Fruit fly (Drosophila melanogaster) whole organism, embryonic: ENCODE measurements around the gene tbrd-1.

ENCODE experiments used
- Ada2b ChIP-seq: fragments of 200-800 bp; sonication (Bioruptor generic); IDR thresholded peaks from 2 replicates; pipeline ENCODE4 v1.3.6; 2022; ENCODE audit warnings: missing biosample characterization, missing genetic modification characterization
- Antp ChIP-seq: fragments of 200-800 bp; sonication (Bioruptor generic); optimal IDR thresholded peaks from 3 replicates; lab custom pipeline; 2016; ENCODE audit warnings: missing biosample characterization, missing genetic modification characterization
- B-H2 ChIP-seq: fragments of 200-800 bp; sonication (Bioruptor generic); optimal IDR thresholded peaks from 2 replicates; lab custom pipeline; 2018; ENCODE audit warnings: missing biosample characterization, mild to moderate bottlenecking, missing genetic modification characterization
- Bdp1 ChIP-seq: fragments of 200-800 bp; sonication (Bioruptor generic); optimal IDR thresholded peaks from 3 replicates; lab custom pipeline; 2016; ENCODE audit warnings: missing biosample characterization, missing genetic modification characterization
- CG14860 ChIP-seq: fragments of 200-800 bp; sonication (Bioruptor generic); IDR thresholded peaks from 3 replicates; pipeline ENCODE4 v1.3.6; 2022; ENCODE audit warnings: missing biosample characterization, missing genetic modification characterization; ENCODE audit not compliant: partially characterized antibody
- CG14965 ChIP-seq: fragments of 200-800 bp; sonication (Bioruptor generic); optimal IDR thresholded peaks from 2 replicates; lab custom pipeline; 2016; ENCODE audit warnings: missing biosample characterization, missing genetic modification characterization, borderline replicate concordance
- CG17361 ChIP-seq: fragments of 200-800 bp; sonication (Bioruptor generic); IDR thresholded peaks from 3 replicates; pipeline ENCODE4 v1.3.6; 2022; ENCODE audit warnings: missing biosample characterization, missing genetic modification characterization
- CG1792 ChIP-seq: fragments of 200-800 bp; sonication (Bioruptor generic); optimal IDR thresholded peaks from 2 replicates; lab custom pipeline; 2016; ENCODE audit warnings: missing biosample characterization, missing genetic modification characterization
- CG3065 ChIP-seq: fragments of 200-800 bp; sonication (Bioruptor generic); optimal IDR thresholded peaks from 2 replicates; lab custom pipeline; 2016; ENCODE audit warnings: missing biosample characterization, missing genetic modification characterization
- CG3726 ChIP-seq: fragments of 200-800 bp; sonication (Bioruptor generic); IDR thresholded peaks from 3 replicates; pipeline ENCODE4, ENCODE4 v1.3.6; 2022; ENCODE audit warnings: missing biosample characterization, missing genetic modification characterization
- CG4424 ChIP-seq: fragments of 200-800 bp; sonication (Bioruptor generic); optimal IDR thresholded peaks from 3 replicates; lab custom pipeline; 2016; ENCODE audit warnings: missing biosample characterization, missing genetic modification characterization
- CG4820 ChIP-seq: fragments of 200-800 bp; sonication (Bioruptor generic); optimal IDR thresholded peaks from 3 replicates; lab custom pipeline; 2016; ENCODE audit warnings: missing biosample characterization, missing genetic modification characterization
- CG7357 ChIP-seq: fragments of 200-800 bp; sonication (Bioruptor generic); IDR thresholded peaks from 3 replicates; pipeline ENCODE4 v1.3.6; 2022; ENCODE audit warnings: missing biosample characterization, missing genetic modification characterization
- CG7556 ChIP-seq: fragments of 200-800 bp; sonication (Bioruptor generic); optimal IDR thresholded peaks from 2 replicates; lab custom pipeline; 2017; ENCODE audit warnings: missing biosample characterization, mild to moderate bottlenecking, missing genetic modification characterization
- CG7987 ChIP-seq: fragments of 200-800 bp; sonication (Bioruptor generic); optimal IDR thresholded peaks from 2 replicates; lab custom pipeline; 2018; ENCODE audit warnings: missing biosample characterization, mild to moderate bottlenecking, missing genetic modification characterization, moderate library complexity
- CG8290 ChIP-seq, 3 experiments: fragments of 200-800 bp; sonication (Bioruptor generic); optimal IDR thresholded peaks; 2 replicates each; lab custom pipeline; 2016 to 2019; ENCODE audit warnings: missing biosample characterization in 3 of 3, missing genetic modification characterization in 3 of 3, mild to moderate bottlenecking in 2 of 3, moderate library complexity in 1 of 3
- CG8765 ChIP-seq: fragments of 200-800 bp; sonication (Bioruptor generic); IDR thresholded peaks from 2 replicates; pipeline ENCODE4 v1.3.6; 2022; ENCODE audit warnings: missing biosample characterization, missing genetic modification characterization
- CG8944 ChIP-seq: fragments of 200-800 bp; sonication (Bioruptor generic); optimal IDR thresholded peaks from 3 replicates; lab custom pipeline; 2016; ENCODE audit warnings: missing biosample characterization, missing genetic modification characterization
- D ChIP-seq, 2 experiments: fragments of 200-800 bp in 1 of 2; fragments of >200 bp in 1 of 2; sonication (Bioruptor generic) in 1 of 2; optimal IDR thresholded peaks; 2 replicates in 1 of 2; 3 replicates in 1 of 2; lab custom pipeline; 2017; ENCODE audit warnings: mild to moderate bottlenecking in 1 of 2, missing biosample characterization in 1 of 2, missing genetic modification characterization in 1 of 2, missing genetic modification reagents in 1 of 2
- D19A ChIP-seq: fragments of 200-800 bp; optimal IDR thresholded peaks from 3 replicates; lab custom pipeline; 2019; ENCODE audit warnings: missing biosample characterization, mild to moderate bottlenecking, missing genetic modification characterization, moderate library complexity
- Drgx ChIP-seq: fragments of 200-800 bp; sonication (Bioruptor generic); IDR thresholded peaks from 2 replicates; pipeline ENCODE4 v1.3.6; 2022; ENCODE audit warnings: missing biosample characterization, missing genetic modification characterization
- Fer2 ChIP-seq: fragments of 200-800 bp; sonication (Bioruptor generic); optimal IDR thresholded peaks from 2 replicates; lab custom pipeline; 2018; ENCODE audit warnings: missing biosample characterization, mild to moderate bottlenecking, missing genetic modification characterization, moderate library complexity
- HmgZ ChIP-seq: fragments of 200-800 bp; sonication (Bioruptor generic); optimal IDR thresholded peaks from 2 replicates; lab custom pipeline; 2018; ENCODE audit warnings: missing biosample characterization, mild to moderate bottlenecking, missing genetic modification characterization
- Hmx ChIP-seq: fragments of 200-800 bp; sonication (Bioruptor generic); optimal IDR thresholded peaks from 2 replicates; lab custom pipeline; 2016; ENCODE audit warnings: missing biosample characterization, missing genetic modification characterization
- Jarid2 ChIP-seq: fragments of 200-800 bp; sonication (Bioruptor generic); optimal IDR thresholded peaks from 3 replicates; lab custom pipeline; 2017; ENCODE audit warnings: mild to moderate bottlenecking, missing biosample characterization, missing genetic modification reagents, missing genetic modification characterization
- Kr ChIP-seq: fragments of 200-800 bp; sonication (Bioruptor generic); optimal IDR thresholded peaks from 2 replicates; lab custom pipeline; 2017; ENCODE audit warnings: missing biosample characterization, mild to moderate bottlenecking, missing genetic modification characterization
- Mrtf ChIP-seq: fragments of 200-800 bp; sonication (Bioruptor generic); IDR thresholded peaks from 3 replicates; pipeline ENCODE4 v1.3.6; 2022; ENCODE audit warnings: missing biosample characterization, missing genetic modification characterization
- Nf-YB ChIP-seq: fragments of 200-800 bp; sonication (Bioruptor generic); optimal IDR thresholded peaks from 3 replicates; lab custom pipeline; 2019; ENCODE audit warnings: missing biosample characterization, mild to moderate bottlenecking, missing genetic modification characterization, moderate library complexity
- Optix ChIP-seq: fragments of 200-800 bp; sonication (Bioruptor generic); IDR thresholded peaks from 3 replicates; pipeline ENCODE4 v1.3.6; 2022; ENCODE audit warnings: missing biosample characterization, missing genetic modification characterization
- Tbp ChIP-seq: fragments of >200 bp; optimal IDR thresholded peaks from 2 replicates; lab custom pipeline; 2018; ENCODE audit warnings: missing biosample characterization, missing genetic modification characterization
- ap ChIP-seq: fragments of 200-800 bp; sonication (Bioruptor generic); IDR thresholded peaks from 2 replicates; pipeline ENCODE4 v1.3.6; 2022; ENCODE audit warnings: missing biosample characterization, missing genetic modification characterization
- ase ChIP-seq: fragments of 200-800 bp; sonication (Bioruptor generic); IDR thresholded peaks from 3 replicates; pipeline ENCODE4 v1.3.6; 2022; ENCODE audit warnings: missing biosample characterization, missing genetic modification characterization
- btn ChIP-seq: fragments of 200-800 bp; sonication (Bioruptor generic); optimal IDR thresholded peaks from 2 replicates; lab custom pipeline; 2016; ENCODE audit warnings: missing biosample characterization, missing genetic modification characterization
- caup ChIP-seq: fragments of 200-800 bp; sonication (Bioruptor generic); optimal IDR thresholded peaks from 3 replicates; lab custom pipeline; 2017; ENCODE audit warnings: missing biosample characterization, mild to moderate bottlenecking, missing genetic modification characterization, moderate library complexity; ENCODE audit not compliant: severe bottlenecking
- emc ChIP-seq: fragments of 200-800 bp; sonication (Bioruptor generic); optimal IDR thresholded peaks from 2 replicates; lab custom pipeline; 2016; ENCODE audit warnings: missing biosample characterization, missing genetic modification characterization
- exex ChIP-seq: fragments of 200-800 bp; sonication (Bioruptor generic); optimal IDR thresholded peaks from 4 replicates; lab custom pipeline; 2018; ENCODE audit warnings: missing biosample characterization, mild to moderate bottlenecking, missing genetic modification characterization, moderate library complexity
- grn ChIP-seq: fragments of 200-800 bp; sonication (Bioruptor generic); optimal IDR thresholded peaks from 3 replicates; lab custom pipeline; 2017; ENCODE audit warnings: missing biosample characterization, missing genetic modification characterization
- lilli ChIP-seq: fragments of 200-800 bp; sonication (Bioruptor generic); optimal IDR thresholded peaks from 3 replicates; lab custom pipeline; 2016; ENCODE audit warnings: missing biosample characterization, missing genetic modification characterization
- mam ChIP-seq: fragments of 200-800 bp; sonication (Bioruptor generic); optimal IDR thresholded peaks from 3 replicates; lab custom pipeline; 2016; ENCODE audit warnings: missing biosample characterization, missing genetic modification characterization
- onecut ChIP-seq: fragments of 200-800 bp; sonication (Bioruptor generic); IDR thresholded peaks from 2 replicates; pipeline ENCODE4 v1.3.6; 2022; ENCODE audit warnings: missing biosample characterization, missing genetic modification characterization
- org-1 ChIP-seq: fragments of 200-800 bp; sonication (Bioruptor generic); optimal IDR thresholded peaks from 2 replicates; lab custom pipeline; 2017; ENCODE audit warnings: missing biosample characterization, missing genetic modification characterization
- pan ChIP-seq, 4 experiments: fragments of >200 bp in 3 of 4; fragments of 200-800 bp in 1 of 4; sonication (Bioruptor generic) in 1 of 4; optimal IDR thresholded peaks in 3 of 4; IDR thresholded peaks in 1 of 4; 2 replicates each; pipeline versions ENCODE4 v1.3.6 to Lab custom; 2017 to 2022; ENCODE audit warnings: missing biosample characterization in 2 of 4, missing genetic modification characterization in 2 of 4, mixed read lengths in 1 of 4
- pfk ChIP-seq: fragments of 200-800 bp; sonication (Bioruptor generic); optimal IDR thresholded peaks from 2 replicates; lab custom pipeline; 2018; ENCODE audit warnings: missing biosample characterization, mild to moderate bottlenecking, missing genetic modification characterization, moderate library complexity
- pum ChIP-seq: fragments of 200-800 bp; sonication (Bioruptor generic); optimal IDR thresholded peaks from 2 replicates; lab custom pipeline; 2016; ENCODE audit warnings: missing biosample characterization, missing genetic modification characterization
- salm ChIP-seq: fragments of 200-800 bp; sonication (Bioruptor generic); optimal IDR thresholded peaks from 2 replicates; lab custom pipeline; 2018; ENCODE audit warnings: missing biosample characterization, mild to moderate bottlenecking, missing genetic modification characterization
- sc ChIP-seq, 3 experiments: fragments of >200 bp in 2 of 3; fragments of 200-800 bp in 1 of 3; sonication (Bioruptor generic) in 1 of 3; optimal IDR thresholded peaks; 2 replicates in 2 of 3; 3 replicates in 1 of 3; lab custom pipeline; 2017; ENCODE audit warnings: mild to moderate bottlenecking in 1 of 3, missing biosample characterization in 1 of 3, missing genetic modification characterization in 1 of 3, missing genetic modification reagents in 1 of 3
- shn ChIP-seq: fragments of 200-800 bp; sonication (Bioruptor generic); optimal IDR thresholded peaks from 3 replicates; lab custom pipeline; 2016; ENCODE audit warnings: missing biosample characterization, missing genetic modification characterization
- wor ChIP-seq: fragments of 200-800 bp; sonication (Bioruptor generic); IDR thresholded peaks from 2 replicates; pipeline ENCODE4 v1.3.6; 2022; ENCODE audit warnings: missing biosample characterization, missing genetic modification characterization
- zen ChIP-seq: fragments of 200-800 bp; sonication (Bioruptor generic); optimal IDR thresholded peaks from 3 replicates; lab custom pipeline; 2018; ENCODE audit warnings: missing biosample characterization, mild to moderate bottlenecking, missing genetic modification characterization, moderate library complexity
- zen2 ChIP-seq: fragments of 200-800 bp; sonication (Bioruptor generic); IDR thresholded peaks from 3 replicates; pipeline ENCODE4 v1.3.6; 2022; ENCODE audit warnings: missing biosample characterization, missing genetic modification characterization; ENCODE audit not compliant: partially characterized antibody

tbrd-1 gene

DNA sequence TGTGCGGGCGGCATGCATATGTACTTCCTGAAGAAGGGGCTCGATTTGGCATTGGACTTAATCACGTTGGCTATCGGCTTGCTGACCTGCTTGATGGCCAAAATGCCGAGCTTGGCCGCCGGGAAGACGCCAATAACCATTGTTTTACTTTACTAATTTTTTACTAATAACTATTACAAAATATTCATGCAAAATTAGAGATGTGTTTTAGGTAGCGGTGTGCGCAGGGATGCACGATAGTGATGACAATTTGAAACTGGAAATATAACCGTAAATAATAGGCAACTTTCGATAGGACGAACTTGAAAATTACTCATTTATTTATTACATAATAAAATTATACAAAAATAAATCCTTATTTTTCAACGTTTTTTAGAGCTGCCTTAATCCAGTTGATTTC is 34.1 kb upstream of the tbrd-1 start, which contains the start of gene CG13601 (continued):
- TF ChIP-seq emc (GFP tag; lab: Kevin White, UChicago), result no peak
- TF ChIP-seq onecut (GFP tag; lab: Robert Waterston, UW), result no peak
- TF ChIP-seq pum (GFP tag; lab: Kevin White, UChicago), result no peak
- TF ChIP-seq CG3065 (GFP tag; lab: Kevin White, UChicago), result no peak
- no peak for TF ChIP-seq CG8765 (GFP tag; lab: Robert Waterston, UW)
- no peak for TF ChIP-seq CG8290 (GFP tag; optimal IDR thresholded peaks at IDR 0.05; lab: Kevin White, UChicago)
- TF ChIP-seq CG8290 (tag; optimal IDR thresholded peaks at IDR 0.05; lab: Kevin White, UChicago), result peak in 1 of 2 experiments; percentile 44
- no peak for TF ChIP-seq Nf-YB
- TF ChIP-seq Kr, result no peak
- no peak for TF ChIP-seq Hmx (GFP tag; lab: Kevin White, UChicago)
- TF ChIP-seq D (optimal IDR thresholded peaks at IDR 0.05; lab: Kevin White, UChicago), result no peak
- TF ChIP-seq D (GFP tag; optimal IDR thresholded peaks at IDR 0.05; lab: Kevin White, UChicago), result no peak
- TF ChIP-seq Jarid2 (GFP tag; lab: Kevin White, UChicago), result no peak
- TF ChIP-seq zen2 (GFP tag; lab: Robert Waterston, UW), result peak; percentile 51; the same call in 1 of the 3 replicates
- no peak for TF ChIP-seq CG7556 (GFP tag; lab: Kevin White, UChicago)
- TF ChIP-seq CG14965 (GFP tag; lab: Kevin White, UChicago), result no peak
- TF ChIP-seq caup (GFP tag; lab: Kevin White, UChicago), result no peak
- TF ChIP-seq CG7357 (GFP tag; lab: Robert Waterston, UW), result no peak
- peak; percentile 45 for TF ChIP-seq lilli
- no peak for TF ChIP-seq CG8944
- no peak for TF ChIP-seq Tbp (GFP tag; lab: Kevin White, UChicago)
- no peak for TF ChIP-seq CG1792 (GFP tag; lab: Kevin White, UChicago)
- TF ChIP-seq Drgx (GFP tag; lab: Robert Waterston, UW), result no peak
- no peak for TF ChIP-seq shn (GFP tag; lab: Kevin White, UChicago)
- peak; percentile 13 for TF ChIP-seq CG4820 (GFP tag; lab: Kevin White, UChicago)
- TF ChIP-seq HmgZ (tag; lab: Kevin White, UChicago), result peak; percentile 9
- no peak for TF ChIP-seq salm (tag; lab: Kevin White, UChicago)
- TF ChIP-seq CG14860 (GFP tag; lab: Robert Waterston, UW), result peak; percentile 67
- no peak for TF ChIP-seq B-H2
- no peak for TF ChIP-seq btn
- TF ChIP-seq mam (GFP tag; lab: Kevin White, UChicago), result peak; percentile 29
- TF ChIP-seq CG4424 (GFP tag; lab: Kevin White, UChicago), result no peak
- TF ChIP-seq CG7987 (GFP tag; lab: Kevin White, UChicago), result no peak
- TF ChIP-seq exex (tag; lab: Kevin White, UChicago), result peak; percentile 27
- TF ChIP-seq sc (optimal IDR thresholded peaks at IDR 0.05; lab: Kevin White, UChicago), result no peak
- no peak for TF ChIP-seq sc (GFP tag; optimal IDR thresholded peaks at IDR 0.05; lab: Kevin White, UChicago)
- TF ChIP-seq grn (GFP tag; lab: Kevin White, UChicago), result no peak
- TF ChIP-seq zen, result no peak
- TF ChIP-seq Antp (GFP tag; lab: Kevin White, UChicago), result no peak
- no peak for TF ChIP-seq CG17361 (GFP tag; lab: Robert Waterston, UW)
- no peak for TF ChIP-seq wor
- no peak for TF ChIP-seq pan (optimal IDR thresholded peaks at IDR 0.05; lab: Kevin White, UChicago)
- peak in 1 of 2 experiments; percentile 35 for TF ChIP-seq pan (GFP tag; optimal IDR thresholded peaks at IDR 0.05 in 1 of 2, IDR thresholded peaks at IDR 0.05 in 1 of 2)
- TF ChIP-seq Fer2 (tag; lab: Kevin White, UChicago), result no peak
- TF ChIP-seq CG3726, result no peak
- no peak for TF ChIP-seq pfk
- no peak for TF ChIP-seq ap (GFP tag; lab: Robert Waterston, UW)
- TF ChIP-seq org-1 (GFP tag; lab: Kevin White, UChicago), result no peak
- no peak for TF ChIP-seq Ada2b (GFP tag; lab: Robert Waterston, UW)
- no peak for TF ChIP-seq ase (GFP tag; lab: Robert Waterston, UW)
- TF ChIP-seq Mrtf (GFP tag; lab: Robert Waterston, UW), result no peak
- peak; percentile 48 for TF ChIP-seq D19A
- TF ChIP-seq Bdp1 (GFP tag; lab: Kevin White, UChicago), result no peak
- TF ChIP-seq Optix (GFP tag; lab: Robert Waterston, UW), result no peak
